Worm (Caenorhabditis elegans) whole organism, mixed stage, embryonic: ENCODE data around the gene rps-5.

Source experiments
- M03D4.4 ChIP-seq: sonication (generic microtip); optimal IDR thresholded peaks from 2 replicates; lab custom pipeline; 2017; ENCODE audit warnings: mild to moderate bottlenecking, missing genetic modification characterization, missing compliant biosample characterization
- ceh-39 ChIP-seq: fragments of 150-350 bp; optimal IDR thresholded peaks from 2 replicates; lab custom pipeline; 2014; ENCODE audit warnings: missing biosample characterization, missing genetic modification characterization
- ham-2 ChIP-seq: fragments of 200-800 bp; sonication (Bioruptor generic); optimal IDR thresholded peaks from 2 replicates; lab custom pipeline; 2018; ENCODE audit warnings: mild to moderate bottlenecking, missing genetic modification characterization, missing compliant biosample characterization
- lsy-2 ChIP-seq: fragments of 150-350 bp; optimal IDR thresholded peaks from 2 replicates; lab custom pipeline; 2014; ENCODE audit warnings: missing biosample characterization, missing genetic modification characterization
- nhr-28 ChIP-seq: fragments of 150-350 bp; optimal IDR thresholded peaks from 2 replicates; lab custom pipeline; 2014; ENCODE audit warnings: missing biosample characterization, missing genetic modification characterization
- pha-4 ChIP-seq: fragments of 150-350 bp; optimal IDR thresholded peaks from 2 replicates; lab custom pipeline; 2018; ENCODE audit warnings: missing biosample characterization, missing genetic modification reagents, missing genetic modification characterization
- zip-8 ChIP-seq: fragments of 150-350 bp; optimal IDR thresholded peaks from 2 replicates; lab custom pipeline; 2014; ENCODE audit warnings: missing biosample characterization, missing genetic modification characterization
- ztf-11 ChIP-seq: fragments of 150-350 bp; optimal IDR thresholded peaks from 2 replicates; lab custom pipeline; 2014; ENCODE audit warnings: missing biosample characterization, missing genetic modification characterization

ce11 chrIV:11063962-11064361 lies 46.9 kb downstream of the rps-5 start, which contains the start of gene ttr-16:
- TF ChIP-seq pha-4 (tag; lab: Kevin White, UChicago) (no peak), ztf-11 (tag; lab: Kevin White, UChicago) (no peak), M03D4.4 (tag; lab: Kevin White, UChicago) (no peak), ceh-39 (no peak), lsy-2 (tag; lab: Kevin White, UChicago) (no peak), ham-2 (GFP tag; lab: Kevin White, UChicago) (no peak), zip-8 (tag; lab: Kevin White, UChicago) (no peak), nhr-28 (tag; lab: Kevin White, UChicago) (no peak)
